Fruit fly (Drosophila melanogaster) whole organism, embryonic: Measurements from ENCODE around the gene MYPT-75D.

ENCODE experiments used
- CG10565 ChIP-seq: fragments of 200-800 bp; sonication (Bioruptor generic); optimal IDR thresholded peaks from 3 replicates; lab custom pipeline; 2016; ENCODE audit warnings: missing biosample characterization, mild to moderate bottlenecking, missing genetic modification characterization
- CG31441 ChIP-seq: fragments of 200-800 bp; sonication (Bioruptor generic); IDR thresholded peaks from 2 replicates; pipeline ENCODE4 v1.3.6; 2022; ENCODE audit warnings: missing biosample characterization, missing genetic modification characterization
- CG6175 ChIP-seq: fragments of 200-800 bp; sonication (Bioruptor generic); IDR thresholded peaks from 3 replicates; pipeline ENCODE4 v1.3.6; 2022; ENCODE audit warnings: missing biosample characterization, missing genetic modification characterization
- sd ChIP-seq: fragments of 200-800 bp; sonication (Bioruptor generic); optimal IDR thresholded peaks from 3 replicates; lab custom pipeline; 2018; ENCODE audit warnings: missing biosample characterization, mild to moderate bottlenecking, missing genetic modification characterization, moderate library complexity
- toy ChIP-seq: fragments of 200-800 bp; sonication (Bioruptor generic); IDR thresholded peaks from 2 replicates; pipeline ENCODE4 v1.3.6; 2022; ENCODE audit warnings: missing biosample characterization, missing genetic modification characterization
- zf30C ChIP-seq: fragments of 200-800 bp; sonication (Bioruptor generic); optimal IDR thresholded peaks from 3 replicates; lab custom pipeline; 2018; ENCODE audit warnings: missing biosample characterization, mild to moderate bottlenecking, missing genetic modification characterization

DNA sequence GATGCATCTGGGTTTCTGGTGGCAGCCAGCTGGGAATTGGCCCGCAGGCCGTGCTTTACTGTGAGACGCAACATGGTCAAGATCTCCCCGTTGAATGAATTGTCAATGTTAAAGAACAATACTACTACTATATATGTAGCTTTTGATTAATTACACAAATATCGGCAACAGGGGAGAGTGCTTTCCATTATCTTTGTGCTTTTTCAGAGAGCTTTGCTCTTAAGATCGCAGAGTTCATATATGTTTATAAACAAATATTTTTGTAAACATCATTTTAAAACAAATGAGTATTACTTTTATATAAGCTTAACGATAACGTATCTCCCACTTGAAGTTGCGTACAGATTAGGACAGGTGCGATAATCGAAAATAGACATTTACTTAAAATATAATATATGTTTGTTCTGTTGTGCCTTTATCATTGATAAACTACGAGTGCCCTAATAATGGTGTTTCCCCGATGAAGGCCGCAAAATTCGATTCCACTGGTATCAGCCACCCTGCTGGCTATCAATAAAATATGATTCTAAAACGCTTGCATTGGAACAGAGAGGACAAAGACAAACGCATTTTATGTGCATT, 60.6 kb downstream of the MYPT-75D start, which contains the start of gene Cyp12c1:
- TF ChIP-seq sd (tag; lab: Kevin White, UChicago), result no peak
- TF ChIP-seq CG10565 (GFP tag; lab: Kevin White, UChicago), result no peak
- TF ChIP-seq zf30C (GFP tag; lab: Kevin White, UChicago), result no peak
- TF ChIP-seq CG31441 (GFP tag; lab: Robert Waterston, UW), result no peak
- no peak for TF ChIP-seq toy (GFP tag; lab: Robert Waterston, UW)
- no peak for TF ChIP-seq CG6175 (GFP tag; lab: Robert Waterston, UW)
